Fruit fly (Drosophila melanogaster) whole organism, embryonic: Measurements from ENCODE around the gene CG13248.

Experiments
- Atf-2 ChIP-seq: fragments of 200-800 bp; sonication (Bioruptor generic); optimal IDR thresholded peaks from 2 replicates; lab custom pipeline; 2016; ENCODE audit warnings: missing biosample characterization, missing genetic modification characterization
- Atf3 ChIP-seq: fragments of 200-800 bp; sonication (Bioruptor generic); optimal IDR thresholded peaks from 3 replicates; lab custom pipeline; 2016; ENCODE audit warnings: missing biosample characterization, missing genetic modification characterization
- B-H1 ChIP-seq: fragments of 200-800 bp; sonication (Bioruptor generic); IDR thresholded peaks from 3 replicates; pipeline ENCODE4 v1.3.6; 2022; ENCODE audit warnings: missing biosample characterization, missing genetic modification characterization
- CG10274 ChIP-seq: fragments of 200-800 bp; sonication (Bioruptor generic); optimal IDR thresholded peaks from 3 replicates; lab custom pipeline; 2017; ENCODE audit warnings: missing biosample characterization, mild to moderate bottlenecking, missing genetic modification characterization
- CG10431 ChIP-seq: fragments of 200-800 bp; sonication (Bioruptor generic); optimal IDR thresholded peaks from 3 replicates; lab custom pipeline; 2018; ENCODE audit warnings: missing biosample characterization, mild to moderate bottlenecking, missing genetic modification characterization
- CG11085 ChIP-seq: fragments of 200-800 bp; sonication (Bioruptor generic); IDR thresholded peaks from 2 replicates; pipeline ENCODE4 v1.3.6; 2022; ENCODE audit warnings: missing biosample characterization, missing genetic modification characterization
- CG12104 ChIP-seq: fragments of 200-800 bp; sonication (Bioruptor generic); optimal IDR thresholded peaks from 3 replicates; lab custom pipeline; 2016; ENCODE audit warnings: missing biosample characterization, missing genetic modification characterization
- CG12155 ChIP-seq: fragments of 200-800 bp; sonication (Bioruptor generic); optimal IDR thresholded peaks from 3 replicates; lab custom pipeline; 2016; ENCODE audit warnings: missing biosample characterization, missing genetic modification characterization
- CG12219 ChIP-seq: fragments of 200-800 bp; sonication (Bioruptor generic); optimal IDR thresholded peaks from 3 replicates; lab custom pipeline; 2018; ENCODE audit warnings: missing biosample characterization, mild to moderate bottlenecking, missing genetic modification characterization
- CG14050 ChIP-seq: fragments of 200-800 bp; sonication (Bioruptor generic); IDR thresholded peaks from 3 replicates; pipeline ENCODE4 v1.3.6; 2022; ENCODE audit warnings: missing biosample characterization, missing genetic modification characterization
- CG14965 ChIP-seq: fragments of 200-800 bp; sonication (Bioruptor generic); optimal IDR thresholded peaks from 2 replicates; lab custom pipeline; 2016; ENCODE audit warnings: missing biosample characterization, missing genetic modification characterization, borderline replicate concordance
- CG16863 ChIP-seq: fragments of 200-800 bp; sonication (Bioruptor generic); optimal IDR thresholded peaks from 3 replicates; lab custom pipeline; 2016; ENCODE audit warnings: missing biosample characterization, missing genetic modification characterization
- CG17328 ChIP-seq: fragments of 200-800 bp; sonication (Bioruptor generic); IDR thresholded peaks from 2 replicates; pipeline ENCODE4 v1.3.6; 2022; ENCODE audit warnings: missing biosample characterization, missing genetic modification characterization
- CG2129 ChIP-seq: fragments of 200-800 bp; sonication (Bioruptor generic); IDR thresholded peaks from 2 replicates; pipeline ENCODE4 v1.3.6; 2022; ENCODE audit warnings: missing biosample characterization, missing genetic modification characterization; ENCODE audit not compliant: partially characterized antibody
- CG2678 ChIP-seq: fragments of 200-800 bp; sonication (Bioruptor generic); optimal IDR thresholded peaks from 3 replicates; lab custom pipeline; 2019; ENCODE audit warnings: missing biosample characterization, mild to moderate bottlenecking, missing genetic modification characterization, moderate library complexity
- CG3281 ChIP-seq: fragments of 200-800 bp; sonication (Bioruptor generic); optimal IDR thresholded peaks from 3 replicates; lab custom pipeline; 2017; ENCODE audit warnings: missing biosample characterization, mild to moderate bottlenecking, missing genetic modification characterization
- CG6689 ChIP-seq: fragments of 200-800 bp; sonication (Bioruptor generic); IDR thresholded peaks from 2 replicates; pipeline ENCODE4 v1.3.6; 2022; ENCODE audit warnings: missing biosample characterization, missing genetic modification characterization
- CG7271 ChIP-seq: fragments of 200-800 bp; sonication (Bioruptor generic); optimal IDR thresholded peaks from 2 replicates; lab custom pipeline; 2018; ENCODE audit warnings: missing biosample characterization, mild to moderate bottlenecking, missing genetic modification characterization, moderate library complexity
- CG7839 ChIP-seq: fragments of 200-800 bp; sonication (Bioruptor generic); optimal IDR thresholded peaks from 3 replicates; lab custom pipeline; 2018; ENCODE audit warnings: missing biosample characterization, mild to moderate bottlenecking, missing genetic modification characterization, moderate library complexity
- CG8924 ChIP-seq: fragments of 200-800 bp; optimal IDR thresholded peaks from 3 replicates; lab custom pipeline; 2019; ENCODE audit warnings: missing biosample characterization, mild to moderate bottlenecking, missing genetic modification characterization, moderate library complexity
- CG9215 ChIP-seq: fragments of 200-800 bp; sonication (Bioruptor generic); IDR thresholded peaks from 2 replicates; pipeline ENCODE4 v1.3.6; 2022; ENCODE audit warnings: missing biosample characterization, missing genetic modification characterization
- CG9609 ChIP-seq: fragments of 200-800 bp; sonication (Bioruptor generic); optimal IDR thresholded peaks from 3 replicates; lab custom pipeline; 2016; ENCODE audit warnings: missing biosample characterization, missing genetic modification characterization
- Dek ChIP-seq: fragments of 200-800 bp; sonication (Bioruptor generic); optimal IDR thresholded peaks from 3 replicates; lab custom pipeline; 2019; ENCODE audit warnings: missing biosample characterization, mild to moderate bottlenecking, missing genetic modification characterization, moderate library complexity
- Doc3 ChIP-seq: fragments of 200-800 bp; sonication (Bioruptor generic); IDR thresholded peaks from 3 replicates; pipeline ENCODE4 v1.3.6; 2022; ENCODE audit warnings: missing biosample characterization, missing genetic modification characterization; ENCODE audit not compliant: partially characterized antibody
- Eip74EF ChIP-seq, 2 experiments: fragments of 200-800 bp in 1 of 2; fragments of >200 bp in 1 of 2; sonication (Bioruptor generic) in 1 of 2; optimal IDR thresholded peaks; 2 replicates each; lab custom pipeline; 2017 to 2019; ENCODE audit warnings: missing biosample characterization in 2 of 2, missing genetic modification characterization in 2 of 2, mild to moderate bottlenecking in 1 of 2, moderate library complexity in 1 of 2
- GATAe ChIP-seq: fragments of 200-800 bp; sonication (Bioruptor generic); conservative IDR thresholded peaks from 2 replicates; pipeline ENCODE4 v1.3.6; 2022; ENCODE audit warnings: missing biosample characterization, missing genetic modification characterization
- HmgD ChIP-seq: fragments of 200-800 bp; sonication (Bioruptor generic); optimal IDR thresholded peaks from 3 replicates; lab custom pipeline; 2016; ENCODE audit warnings: missing biosample characterization, missing genetic modification characterization
- Hsf ChIP-seq: fragments of 200-800 bp; sonication (Bioruptor generic); optimal IDR thresholded peaks from 3 replicates; lab custom pipeline; 2016; ENCODE audit warnings: missing biosample characterization, missing genetic modification characterization
- Lpt ChIP-seq: fragments of >200 bp; optimal IDR thresholded peaks from 2 replicates; lab custom pipeline; 2018; ENCODE audit warnings: missing biosample characterization, missing genetic modification characterization
- Oaz ChIP-seq: fragments of 200-800 bp; sonication (Bioruptor generic); IDR thresholded peaks from 2 replicates; pipeline ENCODE4 v1.3.6; 2022; ENCODE audit warnings: missing biosample characterization, missing genetic modification characterization
- ash1 ChIP-seq: fragments of 200-800 bp; sonication (Bioruptor generic); optimal IDR thresholded peaks from 2 replicates; lab custom pipeline; 2018; ENCODE audit warnings: missing biosample characterization, mild to moderate bottlenecking, missing genetic modification characterization
- bowl ChIP-seq: fragments of 200-800 bp; sonication (Bioruptor generic); IDR thresholded peaks from 2 replicates; pipeline ENCODE4 v1.3.6; 2022; ENCODE audit warnings: missing biosample characterization, missing genetic modification characterization
- bsh ChIP-seq, 2 experiments: fragments of 200-800 bp; sonication (Bioruptor generic); optimal IDR thresholded peaks; 2 replicates each; lab custom pipeline; 2017 to 2018; ENCODE audit warnings: mild to moderate bottlenecking in 2 of 2, missing biosample characterization in 2 of 2, missing genetic modification characterization in 2 of 2, moderate library complexity in 1 of 2
- caup ChIP-seq: fragments of 200-800 bp; sonication (Bioruptor generic); optimal IDR thresholded peaks from 3 replicates; lab custom pipeline; 2017; ENCODE audit warnings: missing biosample characterization, mild to moderate bottlenecking, missing genetic modification characterization, moderate library complexity; ENCODE audit not compliant: severe bottlenecking
- crol ChIP-seq: fragments of 200-800 bp; sonication (Bioruptor generic); IDR thresholded peaks from 2 replicates; pipeline ENCODE4 v1.3.6; 2022; ENCODE audit warnings: missing biosample characterization, missing genetic modification characterization
- gce ChIP-seq: fragments of 200-800 bp; sonication (Bioruptor generic); IDR thresholded peaks from 3 replicates; pipeline ENCODE4 v1.3.6; 2022; ENCODE audit warnings: missing biosample characterization, missing genetic modification characterization
- gcm2 ChIP-seq: fragments of 200-800 bp; sonication (Bioruptor generic); optimal IDR thresholded peaks from 2 replicates; lab custom pipeline; 2016; ENCODE audit warnings: missing biosample characterization, missing genetic modification characterization
- ken ChIP-seq: fragments of 200-800 bp; sonication (Bioruptor generic); IDR thresholded peaks from 3 replicates; pipeline ENCODE4 v1.3.6; 2022; ENCODE audit warnings: missing biosample characterization, missing genetic modification characterization
- lmd ChIP-seq: fragments of 200-800 bp; sonication (Bioruptor generic); IDR thresholded peaks from 2 replicates; pipeline ENCODE4 v1.3.6; 2022; ENCODE audit warnings: missing biosample characterization, missing genetic modification characterization
- nerfin-1 ChIP-seq: fragments of 200-800 bp; sonication (Bioruptor generic); optimal IDR thresholded peaks from 3 replicates; lab custom pipeline; 2019; ENCODE audit warnings: missing biosample characterization, mild to moderate bottlenecking, missing genetic modification characterization, moderate library complexity
- odd ChIP-seq: fragments of 200-800 bp; sonication (Bioruptor generic); optimal IDR thresholded peaks from 2 replicates; lab custom pipeline; 2017; ENCODE audit warnings: missing biosample characterization, mild to moderate bottlenecking, missing genetic modification characterization
- pita ChIP-seq: fragments of 200-800 bp; sonication (Bioruptor generic); optimal IDR thresholded peaks from 2 replicates; lab custom pipeline; 2017; ENCODE audit warnings: missing biosample characterization, mild to moderate bottlenecking, missing genetic modification characterization
- pzg ChIP-seq: fragments of 200-800 bp; sonication (Bioruptor generic); optimal IDR thresholded peaks from 3 replicates; lab custom pipeline; 2018; ENCODE audit warnings: missing biosample characterization, mild to moderate bottlenecking, missing genetic modification characterization, moderate library complexity
- run ChIP-seq: fragments of 200-800 bp; sonication (Bioruptor generic); optimal IDR thresholded peaks from 3 replicates; lab custom pipeline; 2018; ENCODE audit warnings: missing biosample characterization, mild to moderate bottlenecking, missing genetic modification characterization
- sens ChIP-seq: fragments of 200-800 bp; sonication (Bioruptor generic); peaks from one replicate; lab custom pipeline; 2016; ENCODE audit warnings: missing biosample characterization, missing genetic modification characterization
- sob ChIP-seq: fragments of 200-800 bp; sonication (Bioruptor generic); IDR thresholded peaks from 2 replicates; pipeline ENCODE4 v1.3.6; 2022; ENCODE audit warnings: missing biosample characterization, missing genetic modification characterization
- tin ChIP-seq: fragments of 200-800 bp; sonication (Bioruptor generic); optimal IDR thresholded peaks from 3 replicates; lab custom pipeline; 2016; ENCODE audit warnings: missing biosample characterization, missing genetic modification characterization
- tup ChIP-seq: fragments of 200-800 bp; sonication (Bioruptor generic); optimal IDR thresholded peaks from 2 replicates; lab custom pipeline; 2016; ENCODE audit warnings: missing biosample characterization, mild to moderate bottlenecking, missing genetic modification characterization, moderate library complexity
- wdn ChIP-seq: fragments of 200-800 bp; sonication (Bioruptor generic); IDR thresholded peaks from 2 replicates; pipeline ENCODE4 v1.3.6; 2022; ENCODE audit warnings: missing biosample characterization, missing genetic modification characterization
- yki ChIP-seq: fragments of >200 bp; optimal IDR thresholded peaks from 3 replicates; lab custom pipeline; 2018

The CG13248 gene

DNA sequence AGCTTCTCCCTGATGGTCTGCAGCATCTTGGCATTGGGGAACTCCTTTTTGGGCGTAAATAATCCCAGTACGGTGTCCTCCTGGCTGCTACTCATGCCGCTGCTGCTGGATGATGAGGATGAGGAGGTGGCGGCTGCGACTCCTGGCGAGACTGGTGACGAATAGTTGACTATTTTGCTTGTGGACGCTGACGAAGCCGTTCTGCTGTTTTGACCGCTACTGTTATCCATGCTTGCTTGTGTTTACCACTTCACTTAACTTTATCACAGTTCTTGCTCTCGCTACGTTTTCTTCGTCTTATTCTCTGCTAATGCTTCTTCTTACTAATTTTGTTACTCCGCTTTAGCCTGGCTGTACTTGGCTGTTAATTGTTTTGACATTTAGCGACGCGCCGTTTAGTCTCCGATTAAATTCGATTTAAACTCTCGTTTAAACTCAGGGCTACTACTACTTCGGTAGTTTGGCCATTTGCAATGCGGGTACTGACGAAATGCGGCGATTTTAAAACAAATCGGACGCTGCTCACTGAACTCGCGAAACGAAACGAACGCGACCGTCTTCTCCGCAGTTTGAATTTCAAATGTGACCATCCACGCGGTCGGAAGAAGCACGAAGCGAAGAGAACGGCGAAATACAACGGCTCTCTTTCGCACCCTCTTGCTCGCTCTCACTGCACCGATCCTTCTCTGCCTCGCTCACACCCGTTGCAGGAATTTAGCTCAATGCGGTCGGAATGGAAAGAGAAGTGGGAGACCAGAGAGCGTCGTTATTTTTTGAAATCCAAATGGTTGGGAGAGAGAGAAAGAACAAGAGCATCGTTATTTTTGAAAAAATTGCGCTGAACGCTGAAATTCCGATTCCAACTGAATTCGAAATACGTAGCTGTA lies 9.1 kb downstream of the CG13248 start, which contains the start of gene trbl (continued):
- peak; percentile 56 for TF ChIP-seq CG10431 (GFP tag; lab: Kevin White, UChicago)
- TF ChIP-seq CG9609 (GFP tag; lab: Kevin White, UChicago) = no peak
- TF ChIP-seq odd = no peak
- TF ChIP-seq Atf-2 (GFP tag; lab: Kevin White, UChicago) = no peak
- TF ChIP-seq lmd = no peak
- TF ChIP-seq CG9215 (GFP tag; lab: Robert Waterston, UW) = no peak
- no peak for TF ChIP-seq tup (GFP tag; lab: Kevin White, UChicago)
- TF ChIP-seq crol (GFP tag; lab: Robert Waterston, UW) = no peak
- TF ChIP-seq gcm2 = no peak
- peak; percentile 25 for TF ChIP-seq CG7839
- no peak for TF ChIP-seq wdn
- no peak for TF ChIP-seq bsh (GFP tag; optimal IDR thresholded peaks at IDR 0.05; lab: Kevin White, UChicago)
- peak; percentile 70 for TF ChIP-seq CG8924
- peak; percentile 58 for TF ChIP-seq HmgD (GFP tag; lab: Kevin White, UChicago)
- no peak for TF ChIP-seq CG6689 (GFP tag; lab: Robert Waterston, UW)
- no peak for TF ChIP-seq Atf3 (GFP tag; lab: Kevin White, UChicago)
- no peak for TF ChIP-seq ken
- peak; percentile 100 for TF ChIP-seq nerfin-1
- TF ChIP-seq pita (GFP tag; lab: Kevin White, UChicago) = no peak
- peak; percentile 34 for TF ChIP-seq sens
- no peak for TF ChIP-seq CG17328
- TF ChIP-seq CG12155 (GFP tag; lab: Kevin White, UChicago) = no peak
- TF ChIP-seq Lpt (GFP tag; lab: Kevin White, UChicago) = no peak
- peak; percentile 54 for TF ChIP-seq CG7271 (tag; lab: Kevin White, UChicago)
- peak; percentile 37; the same call in 1 of the 3 replicates for TF ChIP-seq Doc3 (GFP tag; lab: Robert Waterston, UW)
- no peak for TF ChIP-seq gce (GFP tag; lab: Robert Waterston, UW)
- no peak for TF ChIP-seq CG2129 (GFP tag; lab: Robert Waterston, UW)
- TF ChIP-seq ash1 (GFP tag; lab: Kevin White, UChicago) = no peak
- no peak for TF ChIP-seq Hsf (GFP tag; lab: Kevin White, UChicago)
- TF ChIP-seq tin = no peak
- no peak for TF ChIP-seq GATAe (GFP tag; lab: Robert Waterston, UW)
- no peak for TF ChIP-seq sob (GFP tag; lab: Robert Waterston, UW)
- TF ChIP-seq Oaz (GFP tag; lab: Robert Waterston, UW) = no peak
- TF ChIP-seq CG3281 (GFP tag; lab: Kevin White, UChicago) = peak; percentile 47
- no peak for TF ChIP-seq Dek (tag; lab: Kevin White, UChicago)
- peak; percentile 18 for TF ChIP-seq CG12219 (GFP tag; lab: Kevin White, UChicago)
- no peak for TF ChIP-seq CG14050 (GFP tag; lab: Robert Waterston, UW)
- TF ChIP-seq CG11085 (GFP tag; lab: Robert Waterston, UW) = no peak
- peak; percentile 92 for TF ChIP-seq yki (lab: Kevin White, UChicago)
- TF ChIP-seq caup (GFP tag; lab: Kevin White, UChicago) = peak; percentile 28
- TF ChIP-seq CG10274 (GFP tag; lab: Kevin White, UChicago) = no peak
- peak in 1 of 2 experiments; percentile 67 for TF ChIP-seq Eip74EF (GFP tag; optimal IDR thresholded peaks at IDR 0.05; lab: Kevin White, UChicago)
- no peak; the same call in 2 of the 3 replicates for TF ChIP-seq B-H1 (GFP tag; lab: Robert Waterston, UW)
- TF ChIP-seq bowl (GFP tag; lab: Robert Waterston, UW) = no peak
- no peak for TF ChIP-seq CG14965 (GFP tag; lab: Kevin White, UChicago)
- TF ChIP-seq CG16863 (GFP tag; lab: Kevin White, UChicago) = no peak
- TF ChIP-seq run (tag; lab: Kevin White, UChicago) = peak; percentile 45
- peak; percentile 10 for TF ChIP-seq CG2678 (tag; lab: Kevin White, UChicago)
- TF ChIP-seq pzg (GFP tag; lab: Kevin White, UChicago) = peak; percentile 20
- no peak for TF ChIP-seq CG12104 (GFP tag; lab: Kevin White, UChicago)
